Worm (Caenorhabditis elegans): Measurements from ENCODE around the gene C06A12.3.

C06A12.3 gene

ce11 chrIV:17437038-17437437 lies 9.5 kb downstream of the C06A12.3 start, which contains the start of gene C06A12.8:
TSS of gene C06A12.8 (plus strand) at chrIV:17437338.
- no peak for TF ChIP-seq ceh-83 (GFP tag; optimal IDR thresholded peaks at IDR 0.05)
- TF ChIP-seq hlh-1 (tag; optimal IDR thresholded peaks at IDR 0.05): no peak
- no peak for TF ChIP-seq cnd-1 (tag; optimal IDR thresholded peaks at IDR 0.05)
- no peak for TF ChIP-seq pha-4 (tag; optimal IDR thresholded peaks at IDR 0.05)
- TF ChIP-seq lsy-2 (tag; optimal IDR thresholded peaks at IDR 0.05): no peak
- TF ChIP-seq nhr-2 (tag; optimal IDR thresholded peaks at IDR 0.05): no peak
- TF ChIP-seq nhr-237 (tag; optimal IDR thresholded peaks at IDR 0.05): no peak

ce11 chrIV:17440001-17440400 lies 12.5 kb downstream of the C06A12.3 start, which contains the start of gene C06A12.19:
TSS of gene C06A12.19 (minus strand) at chrIV:17440101.
- TF ChIP-seq zip-8 (tag; optimal IDR thresholded peaks at IDR 0.05) (no peak), blmp-1 (tag; optimal IDR thresholded peaks at IDR 0.05) (no peak), lsy-2 (tag; optimal IDR thresholded peaks at IDR 0.05) (no peak), sptf-1 (tag; optimal IDR thresholded peaks at IDR 0.05) (no peak), unc-120 (tag; optimal IDR thresholded peaks at IDR 0.05; ENCODE audit: poor library complexity, severe bottlenecking) (no peak), bed-3 (GFP tag; optimal IDR thresholded peaks at IDR 0.05) (no peak), drap-1 (GFP tag; optimal IDR thresholded peaks at IDR 0.05) (no peak), pha-4 (tag; optimal IDR thresholded peaks at IDR 0.05) (no peak), nhr-28 (tag; optimal IDR thresholded peaks at IDR 0.05) (no peak), mep-1 (tag; optimal IDR thresholded peaks at IDR 0.05) (no peak), sem-2 (GFP tag; optimal IDR thresholded peaks at IDR 0.05) (no peak), flh-1 (GFP tag; optimal IDR thresholded peaks at IDR 0.05) (no peak), mls-2 (tag; optimal IDR thresholded peaks at IDR 0.05) (no peak)

ce11 chrIV:17440417-17440816 lies 12.9 kb downstream of the C06A12.3 start, which contains the start of gene F08A7.1:
TSS of gene F08A7.1 (plus strand) at chrIV:17440607.
- no peak for TF ChIP-seq ham-2 (GFP tag; optimal IDR thresholded peaks at IDR 0.05)
- TF ChIP-seq tbx-8 (GFP tag; optimal IDR thresholded peaks at IDR 0.05): no peak
- no peak for TF ChIP-seq nhr-237 (tag; optimal IDR thresholded peaks at IDR 0.05)
- TF ChIP-seq pha-4 (tag; optimal IDR thresholded peaks at IDR 0.05): no peak
- TF ChIP-seq blmp-1 (tag; optimal IDR thresholded peaks at IDR 0.05): no peak
- TF ChIP-seq bed-3 (GFP tag; optimal IDR thresholded peaks at IDR 0.05): no peak
- TF ChIP-seq elt-1 (tag; optimal IDR thresholded peaks at IDR 0.05; ENCODE audit: borderline replicate concordance, insufficient read depth): no peak
- TF ChIP-seq unc-39 (tag; optimal IDR thresholded peaks at IDR 0.05): no peak
- no peak for TF ChIP-seq nhr-2 (tag; optimal IDR thresholded peaks at IDR 0.05)
- TF ChIP-seq nhr-76 (tag; optimal IDR thresholded peaks at IDR 0.05): no peak

ce11 chrIV:17441260-17441659 lies 13.7 kb downstream of the C06A12.3 start:
- TF ChIP-seq ceh-83 (GFP tag; optimal IDR thresholded peaks at IDR 0.05) (no peak), ceh-39 (tag; optimal IDR thresholded peaks at IDR 0.05) (no peak), drap-1 (GFP tag; optimal IDR thresholded peaks at IDR 0.05) (no peak)

ce11 chrIV:17442503-17442902 lies 15.0 kb downstream of the C06A12.3 start, which contains the start of gene F11E6.11:
TSS of gene F11E6.11 (plus strand) at chrIV:17442827.
- no peak for TF ChIP-seq ham-2 (GFP tag; optimal IDR thresholded peaks at IDR 0.05)
- TF ChIP-seq sptf-1 (tag; optimal IDR thresholded peaks at IDR 0.05): no peak
- TF ChIP-seq drap-1 (GFP tag; optimal IDR thresholded peaks at IDR 0.05): no peak
- TF ChIP-seq ceh-83 (GFP tag; optimal IDR thresholded peaks at IDR 0.05): no peak
- no peak for TF ChIP-seq elt-1 (tag; optimal IDR thresholded peaks at IDR 0.05; ENCODE audit: borderline replicate concordance, insufficient read depth)
- no peak for TF ChIP-seq flh-1 (GFP tag; optimal IDR thresholded peaks at IDR 0.05)
- TF ChIP-seq nhr-76 (tag; optimal IDR thresholded peaks at IDR 0.05): no peak
- no peak for TF ChIP-seq snpc-4 (tag; optimal IDR thresholded peaks at IDR 0.05)
- TF ChIP-seq mab-5 (tag; optimal IDR thresholded peaks at IDR 0.05): no peak
- TF ChIP-seq bed-3 (GFP tag; optimal IDR thresholded peaks at IDR 0.05): no peak
- TF ChIP-seq lin-13 (tag; optimal IDR thresholded peaks at IDR 0.05): no peak

ce11 chrIV:17448319-17448718 lies 20.8 kb downstream of the C06A12.3 start:
- TF ChIP-seq ces-1 (GFP tag; optimal IDR thresholded peaks at IDR 0.05) (no peak), ztf-11 (tag; optimal IDR thresholded peaks at IDR 0.05) (no peak), hlh-1 (tag; optimal IDR thresholded peaks at IDR 0.05) (no peak), mls-2 (tag; optimal IDR thresholded peaks at IDR 0.05) (no peak), zip-8 (tag; optimal IDR thresholded peaks at IDR 0.05) (no peak), lin-32 (GFP tag; optimal IDR thresholded peaks at IDR 0.05) (no peak), mep-1 (tag; optimal IDR thresholded peaks at IDR 0.05) (no peak), bed-3 (GFP tag; optimal IDR thresholded peaks at IDR 0.05) (no peak), lin-13 (tag; optimal IDR thresholded peaks at IDR 0.05) (no peak), M03D4.4 (tag; optimal IDR thresholded peaks at IDR 0.05) (no peak), unc-120 (tag; optimal IDR thresholded peaks at IDR 0.05; ENCODE audit: poor library complexity, severe bottlenecking) (no peak), blmp-1 (tag; optimal IDR thresholded peaks at IDR 0.05) (no peak), ceh-83 (GFP tag; optimal IDR thresholded peaks at IDR 0.05) (no peak), elt-1 (tag; optimal IDR thresholded peaks at IDR 0.05; ENCODE audit: borderline replicate concordance, insufficient read depth) (no peak)
